Worm (Caenorhabditis elegans): ENCODE results near the gene mcm-2.

DNA sequence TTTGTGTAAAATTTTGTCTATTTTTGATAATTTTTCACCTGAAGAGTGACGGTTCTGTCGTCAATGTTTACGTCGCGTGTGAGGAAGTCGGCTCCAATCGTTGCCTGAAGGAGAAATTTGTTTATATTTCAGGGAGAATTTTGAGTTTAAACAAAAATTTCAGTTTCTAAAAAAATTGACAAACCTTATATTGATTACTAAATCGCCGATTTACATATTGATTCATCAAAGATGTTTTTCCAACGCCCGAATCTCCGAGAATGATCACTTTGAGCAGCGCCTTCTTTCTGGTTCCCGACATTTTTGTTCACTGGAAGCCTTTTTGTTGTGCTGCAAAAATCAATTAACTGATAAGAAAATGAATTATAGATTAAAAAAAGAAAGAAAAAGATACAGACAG lies 39.8 kb downstream of the mcm-2 start, which contains the start of gene rab-7:
- TF ChIP-seq lin-39 (tag; optimal IDR thresholded peaks at IDR 0.05) (no peak), nhr-11 (tag; optimal IDR thresholded peaks at IDR 0.05) (no peak), nhr-237 (tag; optimal IDR thresholded peaks at IDR 0.05) (no peak), elt-2 (tag; optimal IDR thresholded peaks at IDR 0.05) (peak; percentile 37), egl-27 (tag; optimal IDR thresholded peaks at IDR 0.05) (no peak), jun-1 (tag; optimal IDR thresholded peaks at IDR 0.05) (no peak), pqm-1 (tag; optimal IDR thresholded peaks at IDR 0.05) (peak; percentile 7), nhr-28 (tag; optimal IDR thresholded peaks at IDR 0.05) (no peak), nhr-76 (tag; optimal IDR thresholded peaks at IDR 0.05) (no peak), unc-62 (GFP tag; optimal IDR thresholded peaks at IDR 0.05) (no peak), tbx-2 (tag; optimal IDR thresholded peaks at IDR 0.05) (no peak), elt-1 (tag; optimal IDR thresholded peaks at IDR 0.05) (no peak), mml-1 (tag; optimal IDR thresholded peaks at IDR 0.05) (no peak), ceh-16 (tag; optimal IDR thresholded peaks at IDR 0.05) (no peak)
